Fruit fly (Drosophila melanogaster): Measurements from ENCODE around the gene CG14086.

Gene CG14086

DNA sequence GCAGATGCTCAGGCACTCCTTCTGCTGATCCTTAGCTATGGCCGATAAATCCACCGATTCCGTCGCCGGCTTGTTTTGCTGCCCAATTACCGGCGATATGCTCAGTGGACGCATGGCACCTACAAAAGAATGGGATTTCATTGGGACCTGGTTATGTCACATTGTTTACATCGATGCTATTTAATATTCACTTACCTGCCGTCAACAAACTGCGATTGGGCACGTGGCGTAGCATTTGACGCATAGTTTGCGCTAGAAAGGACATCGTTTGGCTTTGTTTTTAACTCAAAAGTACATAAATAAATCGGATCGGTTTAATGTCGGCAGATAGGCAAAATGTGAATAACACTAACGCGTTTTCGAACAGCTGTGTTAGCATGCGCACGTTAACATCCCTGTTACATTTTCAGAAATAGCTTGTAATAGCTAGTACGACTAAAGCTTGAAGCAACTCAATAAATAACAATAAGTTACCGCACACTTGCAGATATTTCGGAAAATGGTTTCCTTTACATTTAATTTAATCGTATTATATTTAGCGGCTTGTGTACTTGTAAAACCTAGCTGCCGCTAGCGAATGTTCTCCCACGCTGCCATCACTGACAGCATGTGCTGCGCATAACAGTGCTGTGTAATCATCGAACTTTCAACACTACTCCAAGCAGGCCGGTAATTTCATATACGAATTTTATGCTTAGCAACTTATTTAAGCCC, 20.7 kb upstream of the CG14086 start, which contains the start of the genes mRpL21 and rept:
TSS of gene mRpL21 (minus strand) at position 347 of the 714 bp plus-strand sequence.
TSS of gene rept (plus strand) at position 626 of the 714 bp plus-strand sequence.
- TF ChIP-seq toe (GFP tag; optimal IDR thresholded peaks at IDR 0.05), result peak; percentile 73
- TF ChIP-seq CG5204 (GFP tag; optimal IDR thresholded peaks at IDR 0.05), result no peak
- TF ChIP-seq Crg-1 (GFP tag; optimal IDR thresholded peaks at IDR 0.05), result peak; percentile 75
- TF ChIP-seq tj (GFP tag; optimal IDR thresholded peaks at IDR 0.05), result peak; percentile 23
- peak; percentile 54 for TF ChIP-seq CG33017 (tag; optimal IDR thresholded peaks at IDR 0.05)
- TF ChIP-seq cic (GFP tag; optimal IDR thresholded peaks at IDR 0.05), result peak; percentile 19
- peak; percentile 78 for TF ChIP-seq CG1620 (GFP tag; optimal IDR thresholded peaks at IDR 0.05)
- TF ChIP-seq Clk (GFP tag; optimal IDR thresholded peaks at IDR 0.05), result no peak
- TF ChIP-seq CG7101 (tag; optimal IDR thresholded peaks at IDR 0.05), result peak; percentile 74
- TF ChIP-seq ovo (GFP tag; optimal IDR thresholded peaks at IDR 0.05), result peak; percentile 48
- TF ChIP-seq CG7045 (GFP tag; optimal IDR thresholded peaks at IDR 0.05), result peak; percentile 63
- peak; percentile 64 for TF ChIP-seq Hr96 (GFP tag; optimal IDR thresholded peaks at IDR 0.05)
- TF ChIP-seq CG12768 (GFP tag; optimal IDR thresholded peaks at IDR 0.05), result peak; percentile 76
- TF ChIP-seq bab1 (GFP tag; optimal IDR thresholded peaks at IDR 0.05), result peak; percentile 34
- TF ChIP-seq Mnt (GFP tag; optimal IDR thresholded peaks at IDR 0.05), result peak; percentile 97
- TF ChIP-seq kay (GFP tag; ENCODE audit: borderline replicate concordance), result no peak
- peak; percentile 61 for TF ChIP-seq CG11617 (GFP tag; optimal IDR thresholded peaks at IDR 0.05)
- no peak for TF ChIP-seq cnc (optimal IDR thresholded peaks at IDR 0.05)
- TF ChIP-seq pad (GFP tag; optimal IDR thresholded peaks at IDR 0.05), result peak; percentile 64
- TF ChIP-seq CG14711 (tag; optimal IDR thresholded peaks at IDR 0.05), result peak; percentile 41

- TF ChIP-seq cic (GFP tag; optimal IDR thresholded peaks at IDR 0.05) (peak; percentile 6), ovo (GFP tag; optimal IDR thresholded peaks at IDR 0.05) (no peak)
These were observed 17.4 kb upstream of the CG14086 start for dm6 chr3L:19258199-19258598.

DNA sequence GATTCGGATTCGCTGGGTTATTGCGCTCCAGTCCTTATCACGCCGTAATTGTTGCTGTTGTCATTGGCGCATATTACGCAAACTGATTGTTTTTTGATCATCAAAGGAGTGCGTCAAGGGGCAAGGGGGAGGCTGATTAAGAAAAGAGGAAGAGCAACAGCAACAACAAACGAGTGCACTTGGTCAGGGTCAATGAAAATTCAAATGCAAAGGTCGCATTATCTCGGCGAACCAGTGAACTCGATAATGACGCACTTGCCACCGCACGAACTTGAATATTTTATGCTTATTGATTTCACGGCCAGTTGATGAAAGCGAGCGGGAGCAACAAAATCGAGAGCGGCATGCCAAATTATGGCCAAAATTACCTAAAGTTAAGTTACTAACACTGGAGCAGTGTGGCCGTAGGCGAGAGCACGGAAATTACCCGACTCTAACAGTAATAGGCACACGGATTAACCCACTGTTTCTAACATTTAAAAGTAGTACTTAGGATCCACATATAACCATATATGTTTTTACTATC, 15.2 kb upstream of the CG14086 start, which contains the start of gene nes:
TSS of gene nes (minus strand) at position 402 of the 526 bp plus-strand sequence.
- no peak for TF ChIP-seq pad (GFP tag; optimal IDR thresholded peaks at IDR 0.05)
- TF ChIP-seq CG12768 (GFP tag; optimal IDR thresholded peaks at IDR 0.05), result peak; percentile 45
- no peak for TF ChIP-seq CG7101 (tag; optimal IDR thresholded peaks at IDR 0.05)
- peak; percentile 29 for TF ChIP-seq Hr96 (GFP tag; optimal IDR thresholded peaks at IDR 0.05)
- TF ChIP-seq CG14711 (tag; optimal IDR thresholded peaks at IDR 0.05), result peak; percentile 8
- peak; percentile 26 for TF ChIP-seq bab1 (GFP tag; optimal IDR thresholded peaks at IDR 0.05)
- TF ChIP-seq Crg-1 (GFP tag; optimal IDR thresholded peaks at IDR 0.05), result no peak
- no peak for TF ChIP-seq ovo (GFP tag; optimal IDR thresholded peaks at IDR 0.05)
- TF ChIP-seq Clk (GFP tag; optimal IDR thresholded peaks at IDR 0.05), result no peak
- peak; percentile 92 for TF ChIP-seq cic (GFP tag; optimal IDR thresholded peaks at IDR 0.05)
- no peak for TF ChIP-seq CG5204 (GFP tag; optimal IDR thresholded peaks at IDR 0.05)
- peak; percentile 48 for TF ChIP-seq tj (GFP tag; optimal IDR thresholded peaks at IDR 0.05)
- no peak for TF ChIP-seq kay (GFP tag; ENCODE audit: borderline replicate concordance)
- TF ChIP-seq Mnt (GFP tag; optimal IDR thresholded peaks at IDR 0.05), result peak; percentile 72
- no peak for TF ChIP-seq toe (GFP tag; optimal IDR thresholded peaks at IDR 0.05)
- TF ChIP-seq CG33017 (tag; optimal IDR thresholded peaks at IDR 0.05), result no peak
- no peak for TF ChIP-seq CG11617 (GFP tag; optimal IDR thresholded peaks at IDR 0.05)
- TF ChIP-seq cnc (optimal IDR thresholded peaks at IDR 0.05), result no peak
- peak; percentile 11 for TF ChIP-seq CG7045 (GFP tag; optimal IDR thresholded peaks at IDR 0.05)

DNA sequence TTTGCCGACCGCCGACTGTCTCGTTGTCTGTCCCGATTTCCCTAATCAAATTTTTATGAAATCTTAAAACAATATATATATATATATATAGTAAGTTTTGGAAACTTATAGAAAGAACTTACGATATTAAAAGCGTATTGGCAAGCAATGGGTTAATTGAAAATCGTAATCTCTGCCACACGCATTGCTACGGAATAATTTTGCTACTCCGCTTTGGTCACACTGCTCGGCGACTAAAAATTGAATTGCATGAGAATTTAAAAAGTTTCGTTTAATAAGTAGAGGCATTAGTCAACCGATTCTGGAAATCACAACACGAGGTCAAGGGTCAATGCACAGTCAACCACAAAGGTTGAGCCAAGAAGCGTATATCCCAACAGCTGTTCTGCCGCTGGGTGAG, 14.4 kb upstream of the CG14086 start, which contains the start of gene Bet1:
TSS of gene Bet1 (plus strand) at position 182 of the 400 bp plus-strand sequence.
- TF ChIP-seq CG7045 (GFP tag; optimal IDR thresholded peaks at IDR 0.05), result no peak
- TF ChIP-seq tj (GFP tag; optimal IDR thresholded peaks at IDR 0.05), result no peak
- TF ChIP-seq kay (GFP tag; ENCODE audit: borderline replicate concordance), result no peak
- TF ChIP-seq CG7101 (tag; optimal IDR thresholded peaks at IDR 0.05), result no peak
- TF ChIP-seq bab1 (GFP tag; optimal IDR thresholded peaks at IDR 0.05), result no peak
- TF ChIP-seq pad (GFP tag; optimal IDR thresholded peaks at IDR 0.05), result no peak
- TF ChIP-seq Crg-1 (GFP tag; optimal IDR thresholded peaks at IDR 0.05), result no peak
- no peak for TF ChIP-seq cic (GFP tag; optimal IDR thresholded peaks at IDR 0.05)
- no peak for TF ChIP-seq toe (GFP tag; optimal IDR thresholded peaks at IDR 0.05)
- TF ChIP-seq CG14711 (tag; optimal IDR thresholded peaks at IDR 0.05), result no peak

DNA sequence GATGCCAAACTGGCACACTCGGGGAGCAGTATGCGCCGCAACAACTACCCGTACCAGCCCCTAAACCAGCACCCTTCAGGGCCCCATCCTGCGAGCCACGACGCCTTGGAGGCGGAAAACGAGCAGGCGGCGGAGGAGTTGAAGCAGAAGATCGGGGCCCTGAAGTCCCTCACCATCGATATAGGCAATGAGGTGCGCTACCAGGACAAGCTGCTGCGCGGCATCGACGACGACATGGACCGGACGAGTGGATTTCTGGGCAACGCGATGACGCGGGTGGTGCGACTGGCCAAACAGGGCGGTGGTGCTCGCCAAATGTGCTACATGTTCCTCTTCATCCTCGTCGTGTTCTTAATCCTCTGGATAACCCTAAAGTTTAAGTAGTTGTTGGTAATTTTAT, 13.9 kb upstream of the CG14086 start:
- TF ChIP-seq CG12768 (GFP tag; optimal IDR thresholded peaks at IDR 0.05), result no peak
- TF ChIP-seq CG14711 (tag; optimal IDR thresholded peaks at IDR 0.05), result no peak
- no peak for TF ChIP-seq tj (GFP tag; optimal IDR thresholded peaks at IDR 0.05)
- no peak for TF ChIP-seq ovo (GFP tag; optimal IDR thresholded peaks at IDR 0.05)
- no peak for TF ChIP-seq Hr96 (GFP tag; optimal IDR thresholded peaks at IDR 0.05)
- no peak for TF ChIP-seq CG7101 (tag; optimal IDR thresholded peaks at IDR 0.05)
- TF ChIP-seq toe (GFP tag; optimal IDR thresholded peaks at IDR 0.05), result no peak
- no peak for TF ChIP-seq CG1620 (GFP tag; optimal IDR thresholded peaks at IDR 0.05)
- no peak for TF ChIP-seq Mnt (GFP tag; optimal IDR thresholded peaks at IDR 0.05)
- no peak for TF ChIP-seq Clk (GFP tag; optimal IDR thresholded peaks at IDR 0.05)
- TF ChIP-seq Crg-1 (GFP tag; optimal IDR thresholded peaks at IDR 0.05), result no peak
- TF ChIP-seq CG11617 (GFP tag; optimal IDR thresholded peaks at IDR 0.05), result no peak
- no peak for TF ChIP-seq CG7045 (GFP tag; optimal IDR thresholded peaks at IDR 0.05)
- no peak for TF ChIP-seq CG5204 (GFP tag; optimal IDR thresholded peaks at IDR 0.05)
- no peak for TF ChIP-seq bab1 (GFP tag; optimal IDR thresholded peaks at IDR 0.05)

Data from whole organism, adult.